Fruit fly (Drosophila melanogaster) whole organism, embryonic: ENCODE measurements around the gene CG32163.
A peak's percentile ranks its signal among the peaks of the same experiment; 100 is the strongest.

Source experiments
- Blimp-1 ChIP-seq: fragments of 200-800 bp; sonication (Bioruptor generic); optimal IDR thresholded peaks from 3 replicates; lab custom pipeline; 2018; ENCODE audit warnings: missing biosample characterization, missing genetic modification characterization, mild to moderate bottlenecking, moderate library complexity, missing genetic modification reagents
- CG10267 ChIP-seq: fragments of 200-800 bp; sonication (Bioruptor generic); optimal IDR thresholded peaks from 2 replicates; lab custom pipeline; 2018; ENCODE audit warnings: missing biosample characterization, mild to moderate bottlenecking, missing genetic modification characterization, moderate library complexity
- CG10543 ChIP-seq: fragments of 200-800 bp; sonication (Bioruptor generic); optimal IDR thresholded peaks from 3 replicates; lab custom pipeline; 2017; ENCODE audit warnings: missing biosample characterization, mild to moderate bottlenecking, missing genetic modification characterization, moderate library complexity
- CG12104 ChIP-seq: fragments of 200-800 bp; sonication (Bioruptor generic); optimal IDR thresholded peaks from 3 replicates; lab custom pipeline; 2016; ENCODE audit warnings: missing biosample characterization, missing genetic modification characterization
- CG1233 ChIP-seq: fragments of 200-800 bp; sonication (Bioruptor generic); optimal IDR thresholded peaks from 4 replicates; lab custom pipeline; 2018; ENCODE audit warnings: missing biosample characterization, mild to moderate bottlenecking, missing genetic modification characterization
- CG14710 ChIP-seq: fragments of 200-800 bp; sonication (Bioruptor generic); optimal IDR thresholded peaks from 3 replicates; lab custom pipeline; 2019; ENCODE audit warnings: missing biosample characterization, mild to moderate bottlenecking, missing genetic modification characterization, moderate library complexity
- CG1529 ChIP-seq: fragments of 200-800 bp; sonication (Bioruptor generic); optimal IDR thresholded peaks from 3 replicates; lab custom pipeline; 2018; ENCODE audit warnings: missing biosample characterization, missing genetic modification characterization
- CG15479 ChIP-seq: fragments of 200-800 bp; sonication (Bioruptor generic); optimal IDR thresholded peaks from 3 replicates; lab custom pipeline; 2019; ENCODE audit warnings: missing biosample characterization, mild to moderate bottlenecking, missing genetic modification characterization, moderate library complexity
- CG15601 ChIP-seq: fragments of 200-800 bp; sonication (Bioruptor generic); optimal IDR thresholded peaks from 3 replicates; lab custom pipeline; 2019; ENCODE audit warnings: missing biosample characterization, mild to moderate bottlenecking, missing genetic modification characterization, moderate library complexity
- CG15696 ChIP-seq: fragments of 200-800 bp; sonication (Bioruptor generic); optimal IDR thresholded peaks from 2 replicates; lab custom pipeline; 2019; ENCODE audit warnings: missing biosample characterization, mild to moderate bottlenecking, missing genetic modification characterization, moderate library complexity
- CG1603 ChIP-seq: fragments of 200-800 bp; sonication (Bioruptor generic); optimal IDR thresholded peaks from 2 replicates; lab custom pipeline; 2019; ENCODE audit warnings: missing biosample characterization, mild to moderate bottlenecking, missing genetic modification characterization, moderate library complexity
- CG17612 ChIP-seq: fragments of 200-800 bp; sonication (Bioruptor generic); IDR thresholded peaks from 2 replicates; pipeline ENCODE4 v1.3.6; 2022; ENCODE audit warnings: missing biosample characterization, missing genetic modification characterization
- CG18619 ChIP-seq: fragments of 200-800 bp; sonication (Bioruptor generic); optimal IDR thresholded peaks from 3 replicates; lab custom pipeline; 2017; ENCODE audit warnings: missing biosample characterization, mild to moderate bottlenecking, missing genetic modification characterization
- CG3065 ChIP-seq: fragments of 200-800 bp; sonication (Bioruptor generic); optimal IDR thresholded peaks from 2 replicates; lab custom pipeline; 2016; ENCODE audit warnings: missing biosample characterization, missing genetic modification characterization
- CG32532 ChIP-seq: fragments of 200-800 bp; sonication (Bioruptor generic); IDR thresholded peaks from 2 replicates; pipeline ENCODE4 v1.3.6; 2022; ENCODE audit warnings: missing biosample characterization, missing genetic modification characterization
- CG32772 ChIP-seq: fragments of 200-800 bp; sonication (Bioruptor generic); IDR thresholded peaks from 2 replicates; pipeline ENCODE4 v1.3.6; 2022; ENCODE audit warnings: missing biosample characterization, missing genetic modification characterization
- CG4404 ChIP-seq: fragments of 200-800 bp; sonication (Bioruptor generic); IDR thresholded peaks from 2 replicates; pipeline ENCODE4 v1.3.6; 2022; ENCODE audit warnings: missing biosample characterization, missing genetic modification characterization
- CG6689 ChIP-seq: fragments of 200-800 bp; sonication (Bioruptor generic); IDR thresholded peaks from 2 replicates; pipeline ENCODE4 v1.3.6; 2022; ENCODE audit warnings: missing biosample characterization, missing genetic modification characterization
- CG7839 ChIP-seq: fragments of 200-800 bp; sonication (Bioruptor generic); optimal IDR thresholded peaks from 3 replicates; lab custom pipeline; 2018; ENCODE audit warnings: missing biosample characterization, mild to moderate bottlenecking, missing genetic modification characterization, moderate library complexity
- CG8089 ChIP-seq: fragments of 200-800 bp; sonication (Bioruptor generic); optimal IDR thresholded peaks from 3 replicates; lab custom pipeline; 2016; ENCODE audit warnings: missing biosample characterization, missing genetic modification characterization
- CG8478 ChIP-seq: fragments of >200 bp; optimal IDR thresholded peaks from 2 replicates; lab custom pipeline; 2018
- CG9437 ChIP-seq: fragments of 200-800 bp; sonication (Bioruptor generic); optimal IDR thresholded peaks from 2 replicates; lab custom pipeline; 2018; ENCODE audit warnings: missing biosample characterization, mild to moderate bottlenecking, missing genetic modification characterization
- Dip3 ChIP-seq: fragments of 200-800 bp; sonication (Bioruptor generic); optimal IDR thresholded peaks from 3 replicates; lab custom pipeline; 2016; ENCODE audit warnings: missing biosample characterization, missing genetic modification characterization
- Dp ChIP-seq: fragments of 200-800 bp; sonication (Bioruptor generic); optimal IDR thresholded peaks from 2 replicates; lab custom pipeline; 2018; ENCODE audit warnings: missing biosample characterization, mild to moderate bottlenecking, missing genetic modification characterization, moderate library complexity
- E2f1 ChIP-seq: fragments of 200-800 bp; sonication (Bioruptor generic); IDR thresholded peaks from 2 replicates; pipeline ENCODE4 v1.3.6; 2022; ENCODE audit warnings: missing biosample characterization, missing genetic modification characterization
- Eip74EF ChIP-seq, 2 experiments: fragments of 200-800 bp in 1 of 2; fragments of >200 bp in 1 of 2; sonication (Bioruptor generic) in 1 of 2; optimal IDR thresholded peaks; 2 replicates each; lab custom pipeline; 2017 to 2019; ENCODE audit warnings: missing biosample characterization in 2 of 2, missing genetic modification characterization in 2 of 2, mild to moderate bottlenecking in 1 of 2, moderate library complexity in 1 of 2
- H15 ChIP-seq: fragments of 200-800 bp; sonication (Bioruptor generic); IDR thresholded peaks from 3 replicates; pipeline ENCODE4 v1.3.6; 2022; ENCODE audit warnings: missing biosample characterization, missing genetic modification characterization
- Hsf ChIP-seq: fragments of 200-800 bp; sonication (Bioruptor generic); optimal IDR thresholded peaks from 3 replicates; lab custom pipeline; 2016; ENCODE audit warnings: missing biosample characterization, missing genetic modification characterization
- MBD-R2 ChIP-seq: fragments of 200-800 bp; sonication (Bioruptor generic); IDR thresholded peaks from 2 replicates; pipeline ENCODE4 v1.3.6; 2022; ENCODE audit warnings: missing biosample characterization, missing genetic modification characterization
- Max ChIP-seq: fragments of 200-800 bp; sonication (Bioruptor generic); optimal IDR thresholded peaks from 2 replicates; lab custom pipeline; 2016; ENCODE audit warnings: missing biosample characterization, mild to moderate bottlenecking, missing genetic modification characterization
- Med ChIP-seq: fragments of 200-800 bp; sonication (Bioruptor generic); peaks from one replicate; lab custom pipeline; 2016; ENCODE audit warnings: missing biosample characterization, missing genetic modification characterization, mild to moderate bottlenecking, inconsistent platforms, moderate library complexity
- Neu2 ChIP-seq: fragments of 200-800 bp; sonication (Bioruptor generic); optimal IDR thresholded peaks from 3 replicates; lab custom pipeline; 2016; ENCODE audit warnings: missing biosample characterization, missing genetic modification characterization, borderline replicate concordance
- Six4 ChIP-seq: fragments of 200-800 bp; sonication (Bioruptor generic); optimal IDR thresholded peaks from 2 replicates; lab custom pipeline; 2016; ENCODE audit warnings: missing biosample characterization, missing genetic modification characterization
- Sox102F ChIP-seq: fragments of 200-800 bp; sonication (Bioruptor generic); optimal IDR thresholded peaks from 2 replicates; lab custom pipeline; 2018; ENCODE audit warnings: missing biosample characterization, mild to moderate bottlenecking, missing genetic modification characterization, moderate library complexity
- Usf ChIP-seq: fragments of 200-800 bp; sonication (Bioruptor generic); optimal IDR thresholded peaks from 2 replicates; lab custom pipeline; 2017; ENCODE audit warnings: missing genotype, missing biosample characterization, missing genetic modification characterization
- Xbp1 ChIP-seq: fragments of 200-800 bp; sonication (Bioruptor generic); optimal IDR thresholded peaks from 3 replicates; lab custom pipeline; 2016; ENCODE audit warnings: missing biosample characterization, mild to moderate bottlenecking, missing genetic modification characterization
- br ChIP-seq: fragments of >200 bp; optimal IDR thresholded peaks from 2 replicates; lab custom pipeline; 2017
- chinmo ChIP-seq: fragments of 200-800 bp; sonication (Bioruptor generic); IDR thresholded peaks from 4 replicates; pipeline ENCODE4 v1.3.6; 2022; ENCODE audit warnings: missing biosample characterization, missing genetic modification characterization; ENCODE audit not compliant: partially characterized antibody
- disco-r ChIP-seq: fragments of 200-800 bp; sonication (Bioruptor generic); optimal IDR thresholded peaks from 2 replicates; lab custom pipeline; 2016; ENCODE audit warnings: missing biosample characterization, missing genetic modification characterization
- dm ChIP-seq: fragments of 200-800 bp; sonication (Bioruptor generic); optimal IDR thresholded peaks from 3 replicates; lab custom pipeline; 2016; ENCODE audit warnings: missing biosample characterization, missing genetic modification characterization
- esg ChIP-seq: fragments of 200-800 bp; sonication (Bioruptor generic); conservative IDR thresholded peaks from 2 replicates; pipeline ENCODE4 v1.3.6; 2022; ENCODE audit warnings: missing biosample characterization, missing genetic modification characterization
- fru ChIP-seq: fragments of >200 bp; optimal IDR thresholded peaks from 2 replicates; lab custom pipeline; 2017
- ftz-f1 ChIP-seq: fragments of 200-800 bp; sonication (Bioruptor generic); optimal IDR thresholded peaks from 2 replicates; lab custom pipeline; 2016; ENCODE audit warnings: missing biosample characterization, missing genetic modification characterization
- gt ChIP-seq: fragments of 200-800 bp; sonication (Bioruptor generic); IDR thresholded peaks from 2 replicates; pipeline ENCODE4 v1.3.6; 2022; ENCODE audit warnings: missing biosample characterization, missing genetic modification characterization
- inv ChIP-seq: fragments of 200-800 bp; sonication (Bioruptor generic); IDR thresholded peaks from 2 replicates; pipeline ENCODE4 v1.3.6; 2022; ENCODE audit warnings: missing biosample characterization, missing genetic modification characterization; ENCODE audit not compliant: partially characterized antibody
- p53 ChIP-seq: fragments of 200-800 bp; sonication (Bioruptor generic); optimal IDR thresholded peaks from 2 replicates; lab custom pipeline; 2016; ENCODE audit warnings: missing biosample characterization, missing genetic modification characterization
- pho ChIP-seq: fragments of 200-800 bp; sonication (Bioruptor generic); optimal IDR thresholded peaks from 2 replicates; lab custom pipeline; 2016; ENCODE audit warnings: missing biosample characterization, missing genetic modification characterization
- sr ChIP-seq: fragments of 200-800 bp; sonication (Bioruptor generic); IDR thresholded peaks from 3 replicates; pipeline ENCODE4 v1.3.6; 2022; ENCODE audit warnings: missing biosample characterization, missing genetic modification characterization
- tll ChIP-seq, 2 experiments: fragments of 200-800 bp in 1 of 2; fragments of >200 bp in 1 of 2; sonication (Bioruptor generic) in 1 of 2; optimal IDR thresholded peaks; 2 replicates each; lab custom pipeline; 2017 to 2019; ENCODE audit warnings: missing biosample characterization in 2 of 2, missing genetic modification characterization in 2 of 2, mild to moderate bottlenecking in 1 of 2, moderate library complexity in 1 of 2
- trem ChIP-seq: fragments of 200-800 bp; optimal IDR thresholded peaks from 3 replicates; lab custom pipeline; 2019; ENCODE audit warnings: missing biosample characterization, mild to moderate bottlenecking, missing genetic modification characterization, moderate library complexity
- zfh1 ChIP-seq: fragments of 200-800 bp; sonication (Bioruptor generic); IDR thresholded peaks from 3 replicates; pipeline ENCODE4 v1.3.6; 2022; ENCODE audit warnings: missing biosample characterization, missing genetic modification characterization

CG32163 gene

DNA sequence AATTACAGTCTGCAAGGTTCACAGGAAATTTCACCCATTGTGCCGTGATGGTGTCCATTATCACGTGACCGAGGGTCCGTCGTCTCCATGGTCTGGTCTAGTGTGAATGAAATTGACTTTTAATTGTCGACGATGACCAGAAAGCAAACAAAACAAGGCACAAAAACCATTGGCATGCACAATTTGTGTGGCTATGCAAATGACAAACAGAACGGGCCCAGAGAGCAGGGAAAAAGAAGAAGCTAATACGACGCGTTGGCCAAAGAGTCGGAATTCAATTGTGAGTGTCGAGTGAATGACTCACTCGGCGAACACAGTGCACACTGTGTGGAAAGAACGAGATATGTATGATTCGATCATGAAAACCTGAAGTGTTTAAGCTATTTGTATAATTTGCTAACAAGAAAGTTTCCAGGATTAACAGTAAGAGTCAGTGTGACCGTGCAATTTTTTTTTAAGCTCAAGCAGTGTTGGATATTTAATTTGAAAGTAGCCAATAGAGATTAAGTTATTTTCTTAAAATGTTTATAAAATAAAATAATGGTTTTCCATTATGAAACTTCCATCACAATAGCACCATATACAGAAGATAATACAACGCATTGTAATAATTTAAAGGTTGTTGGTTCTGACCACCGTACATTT is 48.7 kb downstream of the CG32163 start (continued):
- TF ChIP-seq CG7839 (tag; lab: Kevin White, UChicago): peak; percentile 58
- no peak for TF ChIP-seq tll (GFP tag; optimal IDR thresholded peaks at IDR 0.05; lab: Kevin White, UChicago)
- TF ChIP-seq fru: no peak
- no peak for TF ChIP-seq chinmo (GFP tag; lab: Robert Waterston, UW)
- TF ChIP-seq CG4404 (GFP tag; lab: Robert Waterston, UW): no peak
- peak; percentile 29 for TF ChIP-seq Hsf (GFP tag; lab: Kevin White, UChicago)
- no peak for TF ChIP-seq CG1603 (tag; lab: Kevin White, UChicago)
- no peak for TF ChIP-seq Eip74EF (GFP tag; optimal IDR thresholded peaks at IDR 0.05; lab: Kevin White, UChicago)
- no peak for TF ChIP-seq CG6689
- no peak for TF ChIP-seq CG15696 (tag; lab: Kevin White, UChicago)
- peak; percentile 11 for TF ChIP-seq Dip3 (GFP tag; lab: Kevin White, UChicago)
- TF ChIP-seq CG32772 (GFP tag; lab: Robert Waterston, UW): no peak
- TF ChIP-seq zfh1: no peak
- 0 out of 2 replicates have a peak, but pooled peaks have one; percentile 22 for TF ChIP-seq E2f1 (GFP tag; lab: Robert Waterston, UW)
- TF ChIP-seq CG10543: no peak
- TF ChIP-seq CG32532: 0 out of 2 replicates have a peak, but pooled peaks have one; percentile 27
- no peak for TF ChIP-seq CG3065 (GFP tag; lab: Kevin White, UChicago)
- TF ChIP-seq CG12104 (GFP tag; lab: Kevin White, UChicago): no peak
- no peak for TF ChIP-seq MBD-R2 (GFP tag; lab: Robert Waterston, UW)
- TF ChIP-seq CG17612 (GFP tag; lab: Robert Waterston, UW): no peak
- TF ChIP-seq trem (tag; lab: Kevin White, UChicago): peak; percentile 6
- TF ChIP-seq gt (GFP tag; lab: Robert Waterston, UW): no peak
- peak; percentile 9 for TF ChIP-seq CG10267 (tag; lab: Kevin White, UChicago)
- no peak for TF ChIP-seq pho (GFP tag; lab: Kevin White, UChicago)
- no peak for TF ChIP-seq CG8089 (GFP tag; lab: Kevin White, UChicago)
- no peak for TF ChIP-seq sr (GFP tag; lab: Robert Waterston, UW)
- peak; percentile 26; the same call in 1 of the 2 replicates for TF ChIP-seq esg (GFP tag; lab: Robert Waterston, UW)
- peak; percentile 9 for TF ChIP-seq Blimp-1 (GFP tag; lab: Kevin White, UChicago)
- no peak for TF ChIP-seq ftz-f1 (GFP tag; lab: Kevin White, UChicago)
- no peak for TF ChIP-seq Dp (GFP tag; lab: Kevin White, UChicago)
- TF ChIP-seq inv (GFP tag; lab: Robert Waterston, UW): no peak
- peak; percentile 26 for TF ChIP-seq Xbp1 (GFP tag; lab: Kevin White, UChicago)
- peak; percentile 15 for TF ChIP-seq CG9437
- TF ChIP-seq Usf (GFP tag; lab: Kevin White, UChicago): no peak
- TF ChIP-seq dm (GFP tag; lab: Kevin White, UChicago): no peak
- no peak for TF ChIP-seq Max (GFP tag; lab: Kevin White, UChicago)
- TF ChIP-seq CG8478 (lab: Kevin White, UChicago): no peak
- no peak for TF ChIP-seq br
- peak; percentile 29 for TF ChIP-seq CG14710 (tag; lab: Kevin White, UChicago)
- TF ChIP-seq disco-r (GFP tag; lab: Kevin White, UChicago): no peak
- TF ChIP-seq Sox102F (GFP tag; lab: Kevin White, UChicago): no peak
- TF ChIP-seq CG1529 (GFP tag; lab: Kevin White, UChicago): peak; percentile 8
- TF ChIP-seq H15: no peak
- TF ChIP-seq Med (GFP tag; lab: Kevin White, UChicago): peak; percentile 42
- no peak for TF ChIP-seq Six4 (GFP tag; lab: Kevin White, UChicago)
- no peak for TF ChIP-seq Neu2 (GFP tag; lab: Kevin White, UChicago)
- peak; percentile 30 for TF ChIP-seq CG15601 (tag; lab: Kevin White, UChicago)
- no peak for TF ChIP-seq CG15479 (GFP tag; lab: Kevin White, UChicago)
- TF ChIP-seq CG18619 (GFP tag; lab: Kevin White, UChicago): no peak
- no peak for TF ChIP-seq p53 (GFP tag; lab: Kevin White, UChicago)
- peak; percentile 2 for TF ChIP-seq CG1233 (GFP tag; lab: Kevin White, UChicago)
